Fruit fly (Drosophila melanogaster): ENCODE data around the gene Osi3.

DNA sequence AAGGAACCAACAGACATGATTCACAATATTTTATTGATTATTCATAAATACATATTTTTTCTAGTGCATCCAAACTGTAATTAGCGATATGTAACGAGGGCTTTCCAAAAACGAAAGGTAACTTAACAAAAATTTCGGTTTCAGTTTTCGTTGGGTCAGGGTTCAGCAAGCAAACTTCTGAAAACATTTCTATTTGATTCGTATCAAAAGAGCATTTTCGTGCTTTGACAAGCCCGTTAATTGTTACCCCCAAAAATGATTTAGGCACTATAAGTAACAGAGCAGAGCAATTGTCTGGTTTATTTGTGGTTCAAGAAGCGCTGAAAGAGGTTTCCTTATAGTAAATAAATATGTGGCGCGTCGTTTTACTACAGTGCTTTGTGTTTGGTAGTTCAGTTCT, 50.3 kb downstream of the Osi3 start, which contains the start of gene Osi10b:
- TF ChIP-seq sima (GFP tag; optimal IDR thresholded peaks at IDR 0.05) (no peak), bab2 (GFP tag; optimal IDR thresholded peaks at IDR 0.05) (no peak), insv (GFP tag; optimal IDR thresholded peaks at IDR 0.05) (no peak), tll (GFP tag; optimal IDR thresholded peaks at IDR 0.05) (no peak), wor (GFP tag; IDR thresholded peaks at IDR 0.05) (no peak), CG6791 (GFP tag; IDR thresholded peaks at IDR 0.05; ENCODE audit: partially characterized antibody) (no peak), ewg (GFP tag; optimal IDR thresholded peaks at IDR 0.05) (no peak), CG3407 (GFP tag; optimal IDR thresholded peaks at IDR 0.05) (no peak)

All from whole organism, embryonic.